Fruit fly (Drosophila melanogaster) Kc167 (cell line): Measurements from ENCODE around the gene prd1.

Experiments used
- h ChIP-seq: fragments of >200 bp; optimal IDR thresholded peaks from 3 replicates; lab custom pipeline; 2018; ENCODE audit warnings: missing external identifiers
- insv ChIP-seq: fragments of >200 bp; optimal IDR thresholded peaks from 3 replicates; lab custom pipeline; 2018; ENCODE audit warnings: missing external identifiers
- psq ChIP-seq: fragments of >200 bp; optimal IDR thresholded peaks from 2 replicates; lab custom pipeline; 2017; ENCODE audit warnings: missing external identifiers
- ttk ChIP-seq: sonication (Bioruptor generic); optimal IDR thresholded peaks from 2 replicates; lab custom pipeline; 2017; ENCODE audit warnings: missing external identifiers

DNA sequence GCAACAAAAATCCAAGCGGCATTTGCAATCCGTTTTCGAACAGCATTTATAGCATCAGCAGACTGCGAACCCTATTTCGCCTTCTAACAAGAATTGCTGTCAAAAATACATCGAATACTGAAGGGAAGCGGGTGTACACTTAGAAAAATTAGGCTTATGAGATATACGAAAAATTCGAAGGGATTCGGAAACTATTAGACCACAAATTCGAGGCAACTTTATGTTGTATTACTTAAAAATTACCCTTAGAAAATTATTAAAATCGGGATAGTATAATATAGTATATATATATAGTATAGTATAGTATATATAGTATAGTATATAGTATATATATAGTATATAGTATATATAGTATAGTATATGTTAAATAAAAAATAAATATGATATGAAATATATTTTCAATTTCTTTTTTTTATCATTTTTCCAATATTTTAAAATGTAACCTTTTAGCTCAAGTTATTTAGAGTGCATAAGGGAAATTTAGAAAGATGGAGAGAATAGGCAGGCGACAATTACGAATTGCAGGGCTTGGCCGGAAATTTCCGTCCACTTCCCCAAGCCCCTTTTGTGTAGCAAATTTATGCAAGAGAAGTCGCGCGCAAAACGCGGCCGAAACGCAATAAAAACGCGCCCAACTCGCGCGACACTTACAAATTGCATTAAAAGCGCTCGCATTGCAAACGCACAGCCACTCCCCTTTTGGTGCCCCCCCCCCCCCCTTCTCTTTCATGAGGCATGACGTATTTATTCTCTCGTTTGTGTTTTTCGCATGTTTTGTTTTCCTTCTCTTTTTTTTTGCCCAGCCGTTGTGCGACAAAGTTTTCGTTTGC lies 44.2 kb upstream of the prd1 start:
- TF ChIP-seq insv (lab: Kevin White, UChicago) = no peak
- no peak for TF ChIP-seq psq (lab: Kevin White, UChicago)
- no peak for TF ChIP-seq h
- no peak for TF ChIP-seq ttk (lab: Kevin White, UChicago)
